Fruit fly (Drosophila melanogaster) whole organism, embryonic: ENCODE measurements around the gene CG17032.

Experiments
- ATbp ChIP-seq: fragments of 200-800 bp; sonication (Bioruptor generic); optimal IDR thresholded peaks from 2 replicates; lab custom pipeline; 2017; ENCODE audit warnings: missing biosample characterization, mild to moderate bottlenecking, missing genetic modification characterization, missing genetic modification reagents
- Asciz ChIP-seq: fragments of 200-800 bp; sonication (Bioruptor generic); optimal IDR thresholded peaks from 2 replicates; lab custom pipeline; 2017; ENCODE audit warnings: missing biosample characterization, mild to moderate bottlenecking, missing genetic modification characterization, missing genetic modification reagents
- Blimp-1 ChIP-seq: fragments of 200-800 bp; sonication (Bioruptor generic); optimal IDR thresholded peaks from 3 replicates; lab custom pipeline; 2018; ENCODE audit warnings: missing biosample characterization, missing genetic modification characterization, mild to moderate bottlenecking, moderate library complexity, missing genetic modification reagents
- CG1024 ChIP-seq: fragments of 200-800 bp; sonication (Bioruptor generic); IDR thresholded peaks from 2 replicates; pipeline ENCODE4 v1.3.6; 2022; ENCODE audit warnings: missing biosample characterization, missing genetic modification characterization
- CG11504 ChIP-seq: fragments of 200-800 bp; sonication (Bioruptor generic); optimal IDR thresholded peaks from 3 replicates; lab custom pipeline; 2019; ENCODE audit warnings: missing biosample characterization, mild to moderate bottlenecking, missing genetic modification characterization, moderate library complexity
- CG1233 ChIP-seq: fragments of 200-800 bp; sonication (Bioruptor generic); optimal IDR thresholded peaks from 4 replicates; lab custom pipeline; 2018; ENCODE audit warnings: missing biosample characterization, mild to moderate bottlenecking, missing genetic modification characterization
- CG15601 ChIP-seq: fragments of 200-800 bp; sonication (Bioruptor generic); optimal IDR thresholded peaks from 3 replicates; lab custom pipeline; 2019; ENCODE audit warnings: missing biosample characterization, mild to moderate bottlenecking, missing genetic modification characterization, moderate library complexity
- CG17359 ChIP-seq: fragments of 200-800 bp; sonication (Bioruptor generic); optimal IDR thresholded peaks from 3 replicates; lab custom pipeline; 2018; ENCODE audit warnings: missing biosample characterization, mild to moderate bottlenecking, missing genetic modification characterization, moderate library complexity
- CG2678 ChIP-seq: fragments of 200-800 bp; sonication (Bioruptor generic); optimal IDR thresholded peaks from 3 replicates; lab custom pipeline; 2019; ENCODE audit warnings: missing biosample characterization, mild to moderate bottlenecking, missing genetic modification characterization, moderate library complexity
- CG3407 ChIP-seq: fragments of 200-800 bp; sonication (Bioruptor generic); optimal IDR thresholded peaks from 2 replicates; lab custom pipeline; 2018; ENCODE audit warnings: missing biosample characterization, mild to moderate bottlenecking, missing genetic modification characterization
- CG4707 ChIP-seq: fragments of 200-800 bp; sonication (Bioruptor generic); optimal IDR thresholded peaks from 2 replicates; lab custom pipeline; 2018; ENCODE audit warnings: missing biosample characterization, mild to moderate bottlenecking, missing genetic modification characterization, moderate library complexity
- CG9727 ChIP-seq: fragments of 200-800 bp; sonication (Bioruptor generic); optimal IDR thresholded peaks from 3 replicates; lab custom pipeline; 2017; ENCODE audit warnings: missing biosample characterization, mild to moderate bottlenecking, missing genetic modification characterization
- NfI ChIP-seq: fragments of 200-800 bp; sonication (Bioruptor generic); optimal IDR thresholded peaks from 3 replicates; lab custom pipeline; 2018; ENCODE audit warnings: missing biosample characterization, mild to moderate bottlenecking, missing genetic modification characterization, moderate library complexity
- PHDP ChIP-seq: fragments of 200-800 bp; sonication (Bioruptor generic); optimal IDR thresholded peaks from 3 replicates; lab custom pipeline; 2018; ENCODE audit warnings: missing biosample characterization, mild to moderate bottlenecking, missing genetic modification characterization, moderate library complexity
- Sox100B ChIP-seq: fragments of 200-800 bp; sonication (Bioruptor generic); optimal IDR thresholded peaks from 3 replicates; lab custom pipeline; 2018; ENCODE audit warnings: missing biosample characterization, mild to moderate bottlenecking, missing genetic modification characterization
- bsh ChIP-seq, 2 experiments: fragments of 200-800 bp; sonication (Bioruptor generic); optimal IDR thresholded peaks; 2 replicates each; lab custom pipeline; 2017 to 2018; ENCODE audit warnings: mild to moderate bottlenecking in 2 of 2, missing biosample characterization in 2 of 2, missing genetic modification characterization in 2 of 2, moderate library complexity in 1 of 2
- ci ChIP-seq: fragments of 200-800 bp; sonication (Bioruptor generic); IDR thresholded peaks from 3 replicates; pipeline ENCODE4 v1.3.6; 2022; ENCODE audit warnings: missing biosample characterization, missing genetic modification characterization
- fd64A ChIP-seq: fragments of 200-800 bp; sonication (Bioruptor generic); optimal IDR thresholded peaks from 3 replicates; lab custom pipeline; 2018; ENCODE audit warnings: missing biosample characterization, mild to moderate bottlenecking, missing genetic modification characterization
- gcm2 ChIP-seq: fragments of 200-800 bp; sonication (Bioruptor generic); optimal IDR thresholded peaks from 2 replicates; lab custom pipeline; 2016; ENCODE audit warnings: missing biosample characterization, missing genetic modification characterization
- gem ChIP-seq: fragments of 200-800 bp; sonication (Bioruptor generic); optimal IDR thresholded peaks from 2 replicates; lab custom pipeline; 2019; ENCODE audit warnings: missing biosample characterization, mild to moderate bottlenecking, missing genetic modification characterization, moderate library complexity
- sens ChIP-seq: fragments of 200-800 bp; sonication (Bioruptor generic); peaks from one replicate; lab custom pipeline; 2016; ENCODE audit warnings: missing biosample characterization, missing genetic modification characterization
- stwl ChIP-seq: fragments of 200-800 bp; sonication (Bioruptor generic); optimal IDR thresholded peaks from 3 replicates; lab custom pipeline; 2018; ENCODE audit warnings: missing biosample characterization, mild to moderate bottlenecking, missing genetic modification characterization, moderate library complexity
- tin ChIP-seq: fragments of 200-800 bp; sonication (Bioruptor generic); optimal IDR thresholded peaks from 3 replicates; lab custom pipeline; 2016; ENCODE audit warnings: missing biosample characterization, missing genetic modification characterization

CG17032 gene

DNA sequence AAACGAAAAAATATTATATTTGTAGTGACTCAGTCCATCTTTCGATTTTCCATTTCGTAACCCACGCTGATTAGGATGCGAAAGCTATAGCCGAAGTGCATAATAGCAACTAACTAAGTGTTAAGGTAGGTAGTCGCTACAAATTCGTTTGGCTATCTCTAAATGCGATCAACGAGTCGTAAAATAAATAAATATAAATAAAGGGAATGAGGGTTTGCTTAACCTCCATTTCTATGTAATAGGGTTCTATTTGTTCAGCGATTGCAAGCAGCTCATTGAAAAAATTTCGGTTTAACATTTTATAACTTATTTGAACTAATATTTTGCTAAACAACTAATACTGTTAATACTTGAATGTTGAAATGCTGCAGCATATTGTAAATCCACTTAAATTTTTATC, 51.5 kb downstream of the CG17032 start:
- TF ChIP-seq sens (GFP tag; lab: Kevin White, UChicago) (peak; percentile 70), fd64A (GFP tag; lab: Kevin White, UChicago) (peak; percentile 24), tin (GFP tag; lab: Kevin White, UChicago) (no peak), Asciz (GFP tag; lab: Kevin White, UChicago) (peak; percentile 46), ci (peak; percentile 46; the same call in 1 of the 3 replicates), gem (tag; lab: Kevin White, UChicago) (peak; percentile 3), CG4707 (GFP tag; lab: Kevin White, UChicago) (no peak), CG9727 (no peak), Blimp-1 (GFP tag; lab: Kevin White, UChicago) (peak; percentile 24), CG11504 (tag; lab: Kevin White, UChicago) (peak; percentile 5), PHDP (tag; lab: Kevin White, UChicago) (peak; percentile 18), CG15601 (tag; lab: Kevin White, UChicago) (peak; percentile 12), NfI (GFP tag; lab: Kevin White, UChicago) (no peak), CG17359 (tag; lab: Kevin White, UChicago) (peak; percentile 51), gcm2 (no peak), CG2678 (tag; lab: Kevin White, UChicago) (peak; percentile 1), Sox100B (GFP tag; lab: Kevin White, UChicago) (peak; percentile 44), stwl (tag; lab: Kevin White, UChicago) (no peak), CG1024 (no peak), CG3407 (peak; percentile 29), ATbp (GFP tag; lab: Kevin White, UChicago) (peak; percentile 33), CG1233 (peak; percentile 4), bsh (GFP tag; optimal IDR thresholded peaks at IDR 0.05; lab: Kevin White, UChicago) (peak in 1 of 2 experiments; percentile 16)
